Worm (Caenorhabditis elegans) whole organism, L2 larva: ENCODE data around the gene C48B4.6.

ENCODE experiments used
- C34F6.9 ChIP-seq: fragments of 150-350 bp; optimal IDR thresholded peaks from 2 replicates; lab custom pipeline; 2014; ENCODE audit warnings: missing biosample characterization, missing genetic modification characterization
- R02D3.7 ChIP-seq: fragments of 150-350 bp; optimal IDR thresholded peaks from 2 replicates; lab custom pipeline; 2014; ENCODE audit warnings: missing biosample characterization, missing genetic modification characterization
- ZK546.5 ChIP-seq: sonication (generic microtip); optimal IDR thresholded peaks from 2 replicates; lab custom pipeline; 2017; ENCODE audit warnings: missing biosample characterization, missing genetic modification characterization
- alr-1 ChIP-seq: fragments of 150-350 bp; optimal IDR thresholded peaks from 2 replicates; lab custom pipeline; 2014; ENCODE audit warnings: missing biosample characterization, missing genetic modification characterization
- aly-2 ChIP-seq: fragments of 150-350 bp; optimal IDR thresholded peaks from 2 replicates; lab custom pipeline; 2014; ENCODE audit warnings: missing biosample characterization, missing genetic modification characterization
- blmp-1 ChIP-seq: sonication (generic microtip); optimal IDR thresholded peaks from 2 replicates; lab custom pipeline; 2017; ENCODE audit warnings: missing genetic modification characterization, mild to moderate bottlenecking, missing compliant biosample characterization, antibody characterized with exemption, moderate library complexity; ENCODE audit not compliant: insufficient read depth
- ceh-16 ChIP-seq: fragments of 150-350 bp; optimal IDR thresholded peaks from 2 replicates; lab custom pipeline; 2014; ENCODE audit warnings: missing biosample characterization, missing genetic modification characterization
- ceh-82 ChIP-seq: fragments of 150-350 bp; optimal IDR thresholded peaks from 2 replicates; lab custom pipeline; 2014; ENCODE audit warnings: missing biosample characterization, missing genetic modification characterization
- crh-2 ChIP-seq: sonication (generic microtip); optimal IDR thresholded peaks from 2 replicates; lab custom pipeline; 2017; ENCODE audit warnings: missing biosample characterization, missing genetic modification characterization
- dmd-4 ChIP-seq: sonication (generic microtip); optimal IDR thresholded peaks from 2 replicates; lab custom pipeline; 2017; ENCODE audit warnings: missing biosample characterization, missing genetic modification characterization
- egl-27 ChIP-seq: sonication (generic microtip); optimal IDR thresholded peaks from 3 replicates; lab custom pipeline; 2017; ENCODE audit warnings: missing biosample characterization, missing genetic modification reagents, missing genetic modification characterization
- elt-1 ChIP-seq: fragments of 150-350 bp; optimal IDR thresholded peaks from 2 replicates; lab custom pipeline; 2014; ENCODE audit warnings: missing biosample characterization, missing genetic modification characterization
- fos-1 ChIP-seq: fragments of 150-350 bp; optimal IDR thresholded peaks from 2 replicates; lab custom pipeline; 2014; ENCODE audit warnings: missing biosample characterization, missing genetic modification characterization
- lin-11 ChIP-seq: fragments of 150-350 bp; sonication (generic microtip); optimal IDR thresholded peaks from 2 replicates; lab custom pipeline; 2014; ENCODE audit warnings: missing biosample characterization, missing genetic modification characterization, inconsistent platforms, mixed read lengths
- lin-13 ChIP-seq: fragments of 150-350 bp; optimal IDR thresholded peaks from 2 replicates; lab custom pipeline; 2014; ENCODE audit warnings: missing biosample characterization, missing genetic modification reagents, missing genetic modification characterization
- mab-5 ChIP-seq: fragments of 150-350 bp; optimal IDR thresholded peaks from 2 replicates; lab custom pipeline; 2014; ENCODE audit warnings: missing biosample characterization, missing genetic modification characterization
- mdl-1 ChIP-seq, 2 experiments: fragments of 150-350 bp in 1 of 2; sonication (generic microtip) in 1 of 2; optimal IDR thresholded peaks; 2 replicates each; lab custom pipeline; 2017; ENCODE audit warnings: missing biosample characterization in 2 of 2, missing genetic modification characterization in 2 of 2
- nhr-10 ChIP-seq: sonication (generic microtip); optimal IDR thresholded peaks from 2 replicates; lab custom pipeline; 2017; ENCODE audit warnings: missing biosample characterization, missing genetic modification characterization
- nhr-11 ChIP-seq: fragments of 150-350 bp; optimal IDR thresholded peaks from 2 replicates; lab custom pipeline; 2014; ENCODE audit warnings: missing biosample characterization, missing genetic modification characterization
- nhr-12 ChIP-seq: fragments of 150-350 bp; optimal IDR thresholded peaks from 2 replicates; lab custom pipeline; 2014; ENCODE audit warnings: missing biosample characterization, missing genetic modification characterization
- nhr-129 ChIP-seq: fragments of 150-350 bp; optimal IDR thresholded peaks from 2 replicates; lab custom pipeline; 2014; ENCODE audit warnings: missing biosample characterization, missing genetic modification characterization
- nhr-21 ChIP-seq: fragments of 150-350 bp; optimal IDR thresholded peaks from 2 replicates; lab custom pipeline; 2014; ENCODE audit warnings: missing biosample characterization, missing genetic modification characterization
- nhr-23 ChIP-seq: fragments of 150-350 bp; optimal IDR thresholded peaks from 2 replicates; lab custom pipeline; 2014; ENCODE audit warnings: missing biosample characterization, missing genetic modification reagents, missing genetic modification characterization
- nhr-237 ChIP-seq: fragments of 150-350 bp; optimal IDR thresholded peaks from 2 replicates; lab custom pipeline; 2014; ENCODE audit warnings: missing biosample characterization, missing genetic modification characterization
- nhr-6 ChIP-seq: fragments of 150-350 bp; optimal IDR thresholded peaks from 2 replicates; lab custom pipeline; 2014; ENCODE audit warnings: missing biosample characterization, missing genetic modification characterization
- nhr-77 ChIP-seq: fragments of 150-350 bp; optimal IDR thresholded peaks from 2 replicates; lab custom pipeline; 2014; ENCODE audit warnings: missing biosample characterization, missing genetic modification characterization
- sem-4 ChIP-seq: fragments of 150-350 bp; optimal IDR thresholded peaks from 2 replicates; lab custom pipeline; 2014; ENCODE audit warnings: missing biosample characterization, missing genetic modification reagents, missing genetic modification characterization
- skn-1 ChIP-seq: sonication (generic microtip); optimal IDR thresholded peaks from 2 replicates; lab custom pipeline; 2017; ENCODE audit warnings: missing biosample characterization, missing genetic modification characterization
- sma-3 ChIP-seq: sonication (generic microtip); optimal IDR thresholded peaks from 2 replicates; lab custom pipeline; 2016; ENCODE audit warnings: missing genetic modification reagents, missing genetic modification characterization, missing compliant biosample characterization
- sma-9 ChIP-seq, 2 experiments: fragments of 150-350 bp in 1 of 2; sonication (generic microtip) in 1 of 2; optimal IDR thresholded peaks; 2 replicates each; lab custom pipeline; 2014 to 2016; ENCODE audit warnings: missing genetic modification characterization in 2 of 2, mild to moderate bottlenecking in 1 of 2, missing biosample characterization in 1 of 2, missing compliant biosample characterization in 1 of 2, missing genetic modification reagents in 1 of 2, moderate library complexity in 1 of 2
- snpc-4 ChIP-seq: fragments of 150-350 bp; optimal IDR thresholded peaks from 2 replicates; lab custom pipeline; 2014; ENCODE audit warnings: missing biosample characterization, missing genetic modification characterization
- unc-39 ChIP-seq: fragments of 150-350 bp; optimal IDR thresholded peaks from 2 replicates; lab custom pipeline; 2014; ENCODE audit warnings: missing biosample characterization, missing genetic modification characterization
- unc-55 ChIP-seq: fragments of 150-350 bp; sonication (generic microtip); optimal IDR thresholded peaks from 3 replicates; lab custom pipeline; 2014; ENCODE audit warnings: missing biosample characterization, missing genetic modification reagents, missing genetic modification characterization
- zag-1 ChIP-seq: fragments of 150-350 bp; optimal IDR thresholded peaks from 2 replicates; lab custom pipeline; 2014; ENCODE audit warnings: missing biosample characterization, missing genetic modification characterization
- ztf-1 ChIP-seq: fragments of 200-800 bp; sonication (Bioruptor generic); conservative IDR thresholded peaks from 2 replicates; pipeline ENCODE4 v1.3.6; 2022; ENCODE audit warnings: missing genetic modification characterization, missing compliant biosample characterization
- ztf-11 ChIP-seq: sonication (generic microtip); optimal IDR thresholded peaks from 2 replicates; lab custom pipeline; 2017; ENCODE audit warnings: missing biosample characterization, missing genetic modification characterization
- ztf-4 ChIP-seq: fragments of 150-350 bp; optimal IDR thresholded peaks from 2 replicates; lab custom pipeline; 2014; ENCODE audit warnings: missing biosample characterization, missing genetic modification characterization

Gene C48B4.6

ce11 chrIII:9521410-9522090 is 36.8 kb downstream of the C48B4.6 start, which contains the start of the genes clu-1 and prp-40 (continued):
- TF ChIP-seq lin-11 = peak; percentile 85
- TF ChIP-seq nhr-11 (tag; lab: Kevin White, UChicago) = no peak
- peak; percentile 50 for TF ChIP-seq ztf-4 (tag; lab: Kevin White, UChicago)
- peak in 1 of 2 experiments; percentile 46 for TF ChIP-seq mdl-1 (tag; optimal IDR thresholded peaks at IDR 0.05; lab: Kevin White, UChicago)
- no peak for TF ChIP-seq nhr-12 (tag; lab: Kevin White, UChicago)
- TF ChIP-seq nhr-23 (tag; lab: Kevin White, UChicago) = no peak
- TF ChIP-seq lin-13 (GFP tag; lab: Kevin White, UChicago) = peak; percentile 90
- TF ChIP-seq mab-5 (tag; lab: Kevin White, UChicago) = peak; percentile 89
- TF ChIP-seq elt-1 = no peak
- TF ChIP-seq unc-39 = no peak
- peak; percentile 89 for TF ChIP-seq sma-3 (GFP tag; lab: Kevin White, UChicago)
- no peak for TF ChIP-seq nhr-237 (tag; lab: Kevin White, UChicago)
- no peak for TF ChIP-seq skn-1 (tag; lab: Kevin White, UChicago)
- TF ChIP-seq ZK546.5 (tag; lab: Kevin White, UChicago) = peak; percentile 33
- peak; percentile 72 for TF ChIP-seq nhr-6 (tag; lab: Kevin White, UChicago)
- no peak for TF ChIP-seq ztf-1 (GFP tag; lab: Robert Waterston, UW)
- no peak for TF ChIP-seq ztf-11 (tag; lab: Kevin White, UChicago)
- no peak for TF ChIP-seq dmd-4 (tag; lab: Kevin White, UChicago)
- TF ChIP-seq fos-1 (tag; lab: Kevin White, UChicago) = peak; percentile 73
- TF ChIP-seq unc-55 (GFP tag; lab: Kevin White, UChicago) = peak; percentile 94
- no peak for TF ChIP-seq alr-1 (tag; lab: Kevin White, UChicago)
- peak; percentile 96 for TF ChIP-seq nhr-129 (tag; lab: Kevin White, UChicago)
- TF ChIP-seq nhr-77 = no peak

- TF ChIP-seq C34F6.9 (tag; lab: Kevin White, UChicago) (no peak), nhr-6 (tag; lab: Kevin White, UChicago) (no peak), nhr-23 (tag; lab: Kevin White, UChicago) (no peak), nhr-11 (tag; lab: Kevin White, UChicago) (no peak), mdl-1 (tag; optimal IDR thresholded peaks at IDR 0.05; lab: Kevin White, UChicago) (no peak), sem-4 (tag; lab: Kevin White, UChicago) (no peak), nhr-10 (tag; lab: Kevin White, UChicago) (no peak), ztf-4 (tag; lab: Kevin White, UChicago) (no peak), unc-55 (GFP tag; lab: Kevin White, UChicago) (no peak), crh-2 (tag; lab: Kevin White, UChicago) (no peak), mab-5 (tag; lab: Kevin White, UChicago) (no peak), sma-3 (GFP tag; lab: Kevin White, UChicago) (no peak), ceh-16 (no peak), egl-27 (tag; lab: Kevin White, UChicago) (no peak), ceh-82 (tag; lab: Kevin White, UChicago) (no peak), ztf-11 (tag; lab: Kevin White, UChicago) (no peak), snpc-4 (tag; lab: Kevin White, UChicago) (no peak), zag-1 (tag; lab: Kevin White, UChicago) (no peak)
These were observed 42.2 kb downstream of the C48B4.6 start, which contains the start of gene F55H2.7 for ce11 chrIII:9516148-9516547. Gene F55H2.7, minus strand, starts transcription at chrIII:9516248.

ce11 chrIII:9513569-9513968 is 44.8 kb downstream of the C48B4.6 start, which contains the start of gene F55H2.8:
Gene F55H2.8, plus strand, starts transcription at chrIII:9513869.
- no peak for TF ChIP-seq C34F6.9 (tag; lab: Kevin White, UChicago)
- no peak for TF ChIP-seq dmd-4 (tag; lab: Kevin White, UChicago)
- TF ChIP-seq nhr-129 (tag; lab: Kevin White, UChicago) = no peak
- TF ChIP-seq nhr-12 (tag; lab: Kevin White, UChicago) = no peak
- TF ChIP-seq nhr-6 (tag; lab: Kevin White, UChicago) = no peak
- TF ChIP-seq R02D3.7 = no peak
- no peak for TF ChIP-seq ceh-82 (tag; lab: Kevin White, UChicago)
- TF ChIP-seq nhr-21 = no peak
- TF ChIP-seq aly-2 = no peak
- no peak for TF ChIP-seq blmp-1
- TF ChIP-seq unc-39 = no peak
- no peak for TF ChIP-seq skn-1 (tag; lab: Kevin White, UChicago)
- TF ChIP-seq unc-55 (GFP tag; lab: Kevin White, UChicago) = no peak
- TF ChIP-seq sma-9 (GFP tag; optimal IDR thresholded peaks at IDR 0.05; lab: Kevin White, UChicago) = no peak
- no peak for TF ChIP-seq sma-9 (tag; optimal IDR thresholded peaks at IDR 0.05; lab: Kevin White, UChicago)
